Worm (Caenorhabditis elegans): ENCODE data around the gene E02H9.1.

DNA sequence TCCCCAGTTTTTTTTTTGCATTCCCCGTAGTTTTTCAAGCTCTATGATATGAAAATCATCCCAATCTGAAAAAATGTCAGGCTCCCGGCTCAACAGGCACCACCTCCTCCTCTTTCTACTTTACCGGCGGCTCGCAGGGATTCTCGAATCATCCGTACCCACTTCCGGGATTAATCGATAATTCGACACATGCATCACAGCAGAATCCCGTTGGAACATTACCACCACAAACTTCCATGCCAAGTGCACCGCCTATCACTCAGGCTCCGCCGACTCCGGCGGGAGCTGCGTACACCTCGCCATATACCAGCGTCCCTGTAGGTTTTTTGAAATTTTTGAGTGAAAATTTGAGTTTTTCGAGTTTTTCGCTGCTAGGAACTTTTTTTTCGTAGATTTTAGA, 47.1 kb upstream of the E02H9.1 start:
- TF ChIP-seq drap-1 (GFP tag; optimal IDR thresholded peaks at IDR 0.05) (no peak), nhr-12 (tag; optimal IDR thresholded peaks at IDR 0.05) (no peak), nhr-76 (tag; optimal IDR thresholded peaks at IDR 0.05) (no peak), mab-5 (tag; optimal IDR thresholded peaks at IDR 0.05) (no peak)

Data from whole organism, mixed stage, embryonic.